Worm (Caenorhabditis elegans) whole organism, young adult: ENCODE results near the gene col-103.
"Not testable (repeated sequence)": the region's sequence is repeated elsewhere in the genome, so short reads cannot be mapped to it uniquely, and the experiment has no call there.

Source experiments
- B0336.3 ChIP-seq: fragments of 200-800 bp; sonication (Bioruptor generic); IDR thresholded peaks from 2 replicates; pipeline ENCODE4 v1.3.6; 2022; ENCODE audit warnings: missing genetic modification characterization, missing compliant biosample characterization
- D2030.7 ChIP-seq: fragments of 200-800 bp; sonication (Bioruptor generic); IDR thresholded peaks from 2 replicates; pipeline ENCODE4 v1.3.6; 2022; ENCODE audit warnings: missing genetic modification reagents, missing genetic modification characterization, missing compliant biosample characterization
- F10E7.11 ChIP-seq: sonication (generic microtip); optimal IDR thresholded peaks from 2 replicates; lab custom pipeline; 2017; ENCODE audit warnings: mild to moderate bottlenecking, missing genetic modification characterization, moderate library complexity, missing compliant biosample characterization
- F37B4.10 ChIP-seq: fragments of 200-800 bp; sonication (Bioruptor generic); IDR thresholded peaks from 2 replicates; pipeline ENCODE4 v1.3.6; 2022; ENCODE audit warnings: missing genetic modification characterization, missing compliant biosample characterization
- F52B5.7 ChIP-seq: sonication (generic microtip); optimal IDR thresholded peaks from 2 replicates; lab custom pipeline; 2016; ENCODE audit warnings: mild to moderate bottlenecking, missing genetic modification characterization, missing compliant biosample characterization
- K12H6.12 ChIP-seq: fragments of 200-800 bp; sonication (Bioruptor generic); optimal IDR thresholded peaks from 2 replicates; lab custom pipeline; 2018; ENCODE audit warnings: mild to moderate bottlenecking, missing genetic modification characterization, missing compliant biosample characterization
- Y53F4B.3 ChIP-seq: fragments of 200-800 bp; sonication (Bioruptor generic); IDR thresholded peaks from 2 replicates; pipeline ENCODE4 v1.3.6; 2022; ENCODE audit warnings: missing genetic modification reagents, missing genetic modification characterization, missing compliant biosample characterization
- ama-1 ChIP-seq, 3 experiments: fragments of 150-350 bp in 1 of 3; sonication (generic microtip) in 2 of 3; optimal IDR thresholded peaks; 2 replicates each; lab custom pipeline; 2014 to 2018; ENCODE audit warnings: missing biosample characterization in 2 of 3, missing genetic modification characterization in 2 of 3, missing genetic modification reagents in 2 of 3
- aptf-2 ChIP-seq: fragments of 200-800 bp; sonication (Bioruptor generic); conservative IDR thresholded peaks from 2 replicates; pipeline ENCODE4 v1.3.6; 2022; ENCODE audit warnings: missing genetic modification reagents, missing genetic modification characterization, missing compliant biosample characterization
- aptf-3 ChIP-seq: fragments of 200-800 bp; sonication (Bioruptor generic); IDR thresholded peaks from 2 replicates; pipeline ENCODE4 v1.3.6; 2022; ENCODE audit warnings: missing genetic modification characterization, missing compliant biosample characterization
- athp-1 ChIP-seq: sonication (generic microtip); optimal IDR thresholded peaks from 2 replicates; lab custom pipeline; 2017; ENCODE audit warnings: mild to moderate bottlenecking, missing genetic modification characterization, missing compliant biosample characterization
- attf-5 ChIP-seq: fragments of 200-800 bp; sonication (Bioruptor generic); optimal IDR thresholded peaks from 2 replicates; lab custom pipeline; 2018; ENCODE audit warnings: mild to moderate bottlenecking, missing genetic modification characterization, missing compliant biosample characterization
- cebp-1 ChIP-seq, 2 experiments: fragments of 200-800 bp in 1 of 2; sonication (Bioruptor generic) in 1 of 2; sonication (generic microtip) in 1 of 2; IDR thresholded peaks in 1 of 2; optimal IDR thresholded peaks in 1 of 2; 2 replicates each; pipeline versions ENCODE4 v1.3.6 to Lab custom; 2017 to 2022; ENCODE audit warnings: missing compliant biosample characterization in 2 of 2, missing genetic modification characterization in 2 of 2, mild to moderate bottlenecking in 1 of 2, missing genetic modification reagents in 1 of 2, moderate library complexity in 1 of 2
- ceh-40 ChIP-seq: fragments of 200-800 bp; sonication (Bioruptor generic); IDR thresholded peaks from 2 replicates; pipeline ENCODE4 v1.3.6; 2022; ENCODE audit warnings: missing genetic modification characterization, missing compliant biosample characterization
- dpl-1 ChIP-seq: fragments of 150-350 bp; optimal IDR thresholded peaks from 2 replicates; lab custom pipeline; 2014; ENCODE audit warnings: missing biosample characterization, missing genetic modification reagents, missing genetic modification characterization
- efl-1 ChIP-seq: fragments of 150-350 bp; optimal IDR thresholded peaks from 2 replicates; lab custom pipeline; 2014; ENCODE audit warnings: missing biosample characterization, missing genetic modification reagents, missing genetic modification characterization
- egrh-3 ChIP-seq: fragments of 200-800 bp; sonication (Bioruptor generic); IDR thresholded peaks from 2 replicates; pipeline ENCODE4 v1.3.6; 2022; ENCODE audit warnings: missing genetic modification reagents, missing genetic modification characterization, missing compliant biosample characterization
- him-1 ChIP-seq: sonication (generic microtip); optimal IDR thresholded peaks from 2 replicates; lab custom pipeline; 2016; ENCODE audit warnings: missing genotype, missing genetic modification reagents, missing genetic modification characterization, missing compliant biosample characterization
- hlh-12 ChIP-seq: sonication (generic microtip); optimal IDR thresholded peaks from 2 replicates; lab custom pipeline; 2016; ENCODE audit warnings: missing genetic modification characterization, missing compliant biosample characterization
- let-607 ChIP-seq, 2 experiments: fragments of 200-800 bp in 1 of 2; sonication (Bioruptor generic) in 1 of 2; sonication (generic microtip) in 1 of 2; optimal IDR thresholded peaks; 2 replicates each; lab custom pipeline; 2016 to 2018; ENCODE audit warnings: mild to moderate bottlenecking in 2 of 2, missing compliant biosample characterization in 2 of 2, missing genetic modification characterization in 2 of 2, moderate library complexity in 2 of 2, missing genotype in 1 of 2
- lin-35 ChIP-seq, 3 experiments: fragments of 150-350 bp in 2 of 3; sonication (generic microtip) in 1 of 3; optimal IDR thresholded peaks; 2 replicates each; lab custom pipeline; 2014 to 2018; ENCODE audit warnings: missing biosample characterization in 3 of 3, missing genetic modification characterization in 3 of 3, missing genetic modification reagents in 3 of 3
- lin-40 ChIP-seq: sonication (generic microtip); optimal IDR thresholded peaks from 2 replicates; lab custom pipeline; 2016; ENCODE audit warnings: missing genetic modification characterization, mild to moderate bottlenecking, missing compliant biosample characterization, missing genotype, missing genetic modification reagents
- lin-54 ChIP-seq: fragments of 200-800 bp; sonication (Bioruptor generic); optimal IDR thresholded peaks from 2 replicates; lab custom pipeline; 2018; ENCODE audit warnings: mild to moderate bottlenecking, missing genetic modification characterization, missing compliant biosample characterization
- madf-6 ChIP-seq: fragments of 200-800 bp; sonication (Bioruptor generic); IDR thresholded peaks from 2 replicates; pipeline ENCODE4 v1.3.6; 2022; ENCODE audit warnings: missing genetic modification reagents, missing genetic modification characterization, missing compliant biosample characterization
- madf-8 ChIP-seq: fragments of 200-800 bp; sonication (Bioruptor generic); conservative IDR thresholded peaks from 2 replicates; pipeline ENCODE4 v1.3.6; 2022; ENCODE audit warnings: missing genetic modification reagents, missing genetic modification characterization, missing compliant biosample characterization
- mcd-1 ChIP-seq: fragments of 200-800 bp; sonication (Bioruptor generic); IDR thresholded peaks from 2 replicates; pipeline ENCODE4 v1.3.6; 2022; ENCODE audit warnings: missing genetic modification reagents, missing genetic modification characterization, missing compliant biosample characterization
- mxl-1 ChIP-seq: sonication (generic microtip); optimal IDR thresholded peaks from 2 replicates; lab custom pipeline; 2016; ENCODE audit warnings: missing genetic modification characterization, missing compliant biosample characterization
- nfyb-1 ChIP-seq: fragments of 200-800 bp; sonication (Bioruptor generic); IDR thresholded peaks from 2 replicates; pipeline ENCODE4 v1.3.6; 2022; ENCODE audit warnings: missing genetic modification reagents, missing genetic modification characterization, missing compliant biosample characterization
- nhr-120 ChIP-seq: fragments of 200-800 bp; sonication (Bioruptor generic); IDR thresholded peaks from 2 replicates; pipeline ENCODE4 v1.3.6; 2022; ENCODE audit warnings: missing genetic modification characterization, missing compliant biosample characterization
- nhr-179 ChIP-seq: sonication (generic microtip); optimal IDR thresholded peaks from 2 replicates; lab custom pipeline; 2016; ENCODE audit warnings: mild to moderate bottlenecking, missing genetic modification characterization, missing compliant biosample characterization
- rec-8 ChIP-seq, 2 experiments: sonication (generic microtip); optimal IDR thresholded peaks; 2 replicates each; lab custom pipeline; 2016; ENCODE audit warnings: mild to moderate bottlenecking in 2 of 2, missing genetic modification characterization in 2 of 2, missing genetic modification reagents in 2 of 2, missing genotype in 2 of 2, missing biosample characterization in 1 of 2, missing compliant biosample characterization in 1 of 2, moderate library complexity in 1 of 2
- repo-1 ChIP-seq: sonication (generic microtip); optimal IDR thresholded peaks from 2 replicates; lab custom pipeline; 2017; ENCODE audit warnings: mild to moderate bottlenecking, missing genetic modification characterization, missing compliant biosample characterization
- snpc-1.3 ChIP-seq: sonication (generic microtip); optimal IDR thresholded peaks from 2 replicates; lab custom pipeline; 2017; ENCODE audit warnings: missing genetic modification characterization, mild to moderate bottlenecking, missing compliant biosample characterization, antibody characterized with exemption, moderate library complexity, missing genotype, missing genetic modification reagents; ENCODE audit not compliant: insufficient read depth
- sptf-2 ChIP-seq: fragments of 200-800 bp; sonication (Bioruptor generic); optimal IDR thresholded peaks from 2 replicates; lab custom pipeline; 2018; ENCODE audit warnings: mild to moderate bottlenecking, missing genetic modification characterization, missing compliant biosample characterization
- zfh-2 ChIP-seq: fragments of 200-800 bp; sonication (Bioruptor generic); conservative IDR thresholded peaks from 2 replicates; pipeline ENCODE4 v1.3.6; 2022; ENCODE audit warnings: missing genetic modification reagents, missing genetic modification characterization, missing compliant biosample characterization

Gene col-103

DNA sequence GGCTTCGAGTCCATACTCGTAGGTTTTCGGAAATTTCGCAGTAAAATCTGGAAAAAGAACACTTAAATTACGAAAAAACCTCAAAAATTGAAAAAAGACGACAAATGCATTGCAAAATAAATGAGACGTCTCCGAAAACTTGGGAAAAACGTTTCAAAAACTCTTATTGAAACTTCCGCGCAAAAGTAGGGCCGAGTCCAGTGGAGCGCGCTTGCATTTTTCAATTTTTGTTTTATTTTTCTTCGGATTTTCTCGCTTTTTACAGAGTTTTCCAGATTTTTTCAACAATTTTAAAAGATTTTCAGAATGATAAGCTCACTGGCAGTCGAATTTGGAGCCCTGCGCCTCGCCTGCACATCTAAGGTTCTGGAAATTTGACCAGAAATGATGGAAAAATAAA lies 9.5 kb upstream of the col-103 start, which contains the start of gene mrpl-2:
mrpl-2 (plus strand) TSS at position 307 of the 400 bp plus-strand sequence.
- TF ChIP-seq madf-8: no peak
- TF ChIP-seq rec-8 (tag; optimal IDR thresholded peaks at IDR 0.05; lab: Kevin White, UChicago): no peak
- no peak for TF ChIP-seq aptf-3 (GFP tag; lab: Robert Waterston, UW)
- no peak for TF ChIP-seq B0336.3 (GFP tag; lab: Robert Waterston, UW)
- TF ChIP-seq mcd-1 (GFP tag; lab: Robert Waterston, UW): peak; percentile 85
- no peak for TF ChIP-seq K12H6.12
- peak; percentile 24 for TF ChIP-seq dpl-1 (GFP tag; lab: Kevin White, UChicago)
- TF ChIP-seq lin-35 (GFP tag; optimal IDR thresholded peaks at IDR 0.05; lab: Kevin White, UChicago): peak in 1 of 3 experiments; percentile 34
- no peak for TF ChIP-seq athp-1 (tag; lab: Kevin White, UChicago)
- TF ChIP-seq lin-40 (tag; lab: Kevin White, UChicago): no peak
- TF ChIP-seq efl-1: peak; percentile 55
- TF ChIP-seq lin-54 (GFP tag; lab: Kevin White, UChicago): peak; percentile 37

DNA sequence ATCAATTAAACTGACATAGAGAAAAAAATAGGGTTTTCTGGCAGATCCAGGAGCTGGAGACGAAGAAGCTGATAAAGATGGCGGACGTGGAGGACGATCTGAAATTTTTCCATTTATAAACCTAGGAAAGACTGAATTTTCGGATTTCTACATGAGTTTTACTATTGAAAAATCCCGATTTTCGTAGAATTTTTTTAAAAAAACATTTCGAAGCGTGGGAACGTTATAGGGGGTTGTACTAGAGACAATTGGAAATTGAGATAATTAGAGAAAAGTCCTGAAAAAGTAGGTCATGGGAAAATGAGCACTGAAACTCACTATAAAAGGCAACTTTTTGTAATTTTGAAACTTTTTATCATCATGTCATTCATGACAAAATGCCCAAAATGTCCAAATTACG lies 7.6 kb upstream of the col-103 start, which contains the start of gene F56B3.9:
F56B3.9 (plus strand) TSS at position 301 of the 400 bp plus-strand sequence.
- TF ChIP-seq nhr-179; let-607 (tag; optimal IDR thresholded peaks at IDR 0.05; lab: Kevin White, UChicago); nfyb-1 (GFP tag; lab: Robert Waterston, UW): not testable (repeated sequence)

DNA sequence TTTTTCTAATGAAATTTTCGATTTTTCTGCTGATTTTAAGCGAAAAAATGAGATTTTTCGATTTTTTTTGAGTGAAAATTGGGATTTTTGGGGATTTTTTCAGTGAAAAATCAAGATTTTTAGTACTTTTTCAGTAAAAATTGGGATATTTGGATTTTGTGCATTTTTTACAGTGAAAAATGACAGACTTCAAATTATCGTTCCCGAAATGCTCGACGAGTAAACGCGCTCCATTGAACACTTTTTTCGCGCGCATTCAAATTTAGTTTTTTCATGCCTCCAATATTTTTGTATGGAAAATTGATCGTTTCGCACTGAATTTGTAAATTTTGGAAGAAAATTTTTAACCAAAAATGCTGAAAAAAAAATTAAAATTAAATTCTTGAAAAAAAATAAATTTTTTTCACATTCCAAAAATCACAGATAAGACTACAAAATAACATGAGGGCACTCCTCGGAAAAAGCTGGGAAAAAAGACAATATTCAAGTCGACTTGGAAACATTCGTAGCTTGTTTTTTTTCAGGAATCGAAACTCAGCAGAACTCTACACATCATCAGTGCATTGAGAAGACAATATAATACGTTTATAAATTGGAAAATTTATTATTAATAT lies 6.6 kb upstream of the col-103 start:
- TF ChIP-seq D2030.7 (GFP tag; lab: Robert Waterston, UW) (peak; percentile 28; the same call in 1 of the 2 replicates), mcd-1 (GFP tag; lab: Robert Waterston, UW) (peak; percentile 85)

- TF ChIP-seq ceh-40 (GFP tag; lab: Robert Waterston, UW) (no peak), egrh-3 (GFP tag; lab: Robert Waterston, UW) (no peak), F52B5.7 (tag; lab: Kevin White, UChicago) (no peak), F10E7.11 (tag; lab: Kevin White, UChicago) (no peak), madf-6 (no peak), K12H6.12 (no peak), Y53F4B.3 (GFP tag; lab: Robert Waterston, UW) (no peak), sptf-2 (GFP tag; lab: Kevin White, UChicago) (no peak), athp-1 (tag; lab: Kevin White, UChicago) (no peak), F37B4.10 (no peak)
Observed at ce11 chrIV:768312-768711, 4.8 kb upstream of the col-103 start, which contains the start of gene F56B3.2. Gene F56B3.2 (minus strand): TSS chrIV:768584.

DNA sequence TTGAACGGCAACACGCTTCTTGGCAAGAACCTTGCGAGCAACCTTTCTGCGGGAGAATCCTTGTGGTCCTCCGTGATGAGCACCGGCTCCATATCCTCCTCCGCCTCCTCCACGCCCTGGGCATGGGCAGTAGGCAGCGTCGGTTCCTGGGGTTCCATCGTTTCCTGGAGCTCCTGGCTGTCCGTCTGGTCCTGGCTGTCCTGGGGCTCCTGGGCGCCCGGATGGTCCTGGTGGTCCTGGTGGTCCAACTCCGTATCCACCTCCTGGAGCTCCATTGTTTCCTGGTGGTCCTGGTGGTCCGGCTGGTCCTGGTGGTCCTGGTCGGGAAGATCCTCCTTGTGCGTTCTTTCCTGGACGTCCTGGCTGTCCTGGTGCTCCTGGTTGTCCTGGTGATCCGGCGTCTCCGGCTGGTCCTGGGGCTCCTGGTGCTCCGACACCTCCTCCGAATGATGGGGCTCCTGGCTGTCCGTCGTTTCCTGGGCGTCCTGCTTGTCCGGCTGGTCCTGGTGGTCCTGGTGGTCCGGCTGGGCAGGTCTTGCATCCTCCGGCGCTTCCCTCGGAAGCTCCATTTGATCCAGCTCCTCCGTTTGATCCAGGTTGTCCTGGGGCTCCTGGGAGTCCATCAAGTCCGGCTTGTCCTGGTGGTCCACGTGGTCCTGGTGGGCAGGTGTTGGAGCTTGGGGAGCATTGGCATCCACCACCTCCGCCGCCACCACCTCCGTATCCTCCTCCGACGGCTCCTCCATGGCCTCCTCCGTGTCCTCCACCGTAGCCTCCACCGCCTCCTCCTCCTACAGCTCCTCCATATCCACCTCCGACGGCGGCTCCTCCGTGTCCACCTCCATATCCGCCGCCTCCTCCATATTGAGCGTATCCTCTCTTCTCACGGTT lies 747 bp downstream of the col-103 start:
- TF ChIP-seq cebp-1 (GFP tag; IDR thresholded peaks at IDR 0.05; lab: Robert Waterston, UW): no peak
- no peak for TF ChIP-seq cebp-1 (tag; optimal IDR thresholded peaks at IDR 0.05; lab: Kevin White, UChicago)
- TF ChIP-seq egrh-3 (GFP tag; lab: Robert Waterston, UW): peak; percentile 92
- TF ChIP-seq mcd-1 (GFP tag; lab: Robert Waterston, UW): peak; percentile 23; the same call in 1 of the 2 replicates
- no peak for TF ChIP-seq ama-1 (optimal IDR thresholded peaks at IDR 0.05; lab: Kevin White, UChicago)
- TF ChIP-seq ama-1 (GFP tag; optimal IDR thresholded peaks at IDR 0.05; lab: Kevin White, UChicago): no peak
- TF ChIP-seq repo-1 (tag; lab: Kevin White, UChicago): peak; percentile 31
- TF ChIP-seq nhr-120 (GFP tag; lab: Robert Waterston, UW): peak; percentile 66; the same call in 1 of the 2 replicates
- TF ChIP-seq aptf-2 (GFP tag; lab: Robert Waterston, UW): 0 out of 2 replicates have a peak, but pooled peaks have one; percentile 20
- no peak for TF ChIP-seq snpc-1.3
- no peak for TF ChIP-seq attf-5 (GFP tag; lab: Kevin White, UChicago)
- TF ChIP-seq him-1 (tag; lab: Kevin White, UChicago): no peak
- TF ChIP-seq hlh-12 (tag; lab: Kevin White, UChicago): no peak
- TF ChIP-seq mxl-1 (tag; lab: Kevin White, UChicago): no peak
- peak; percentile 83 for TF ChIP-seq zfh-2 (GFP tag; lab: Robert Waterston, UW)
- TF ChIP-seq madf-6: no peak
- TF ChIP-seq, all 124 proteins: peak for 6
